Fruit fly (Drosophila melanogaster) whole organism, embryonic: Measurements from ENCODE around the gene Eato.
A peak's percentile ranks its signal among the peaks of the same experiment; 100 is the strongest.

Source experiments
- Asciz ChIP-seq: fragments of 200-800 bp; sonication (Bioruptor generic); optimal IDR thresholded peaks from 2 replicates; lab custom pipeline; 2017; ENCODE audit warnings: missing biosample characterization, mild to moderate bottlenecking, missing genetic modification characterization, missing genetic modification reagents
- B-H1 ChIP-seq: fragments of 200-800 bp; sonication (Bioruptor generic); IDR thresholded peaks from 3 replicates; pipeline ENCODE4 v1.3.6; 2022; ENCODE audit warnings: missing biosample characterization, missing genetic modification characterization
- CG10366 ChIP-seq: fragments of 200-800 bp; sonication (Bioruptor generic); IDR thresholded peaks from 2 replicates; pipeline ENCODE4 v1.3.6; 2022; ENCODE audit warnings: missing biosample characterization, missing genetic modification characterization
- CG10565 ChIP-seq: fragments of 200-800 bp; sonication (Bioruptor generic); optimal IDR thresholded peaks from 3 replicates; lab custom pipeline; 2016; ENCODE audit warnings: missing biosample characterization, mild to moderate bottlenecking, missing genetic modification characterization
- CG11247 ChIP-seq: fragments of 200-800 bp; sonication (Bioruptor generic); IDR thresholded peaks from 2 replicates; pipeline ENCODE4 v1.3.6; 2022; ENCODE audit warnings: missing biosample characterization, missing genetic modification characterization
- CG11723 ChIP-seq: fragments of 200-800 bp; sonication (Bioruptor generic); optimal IDR thresholded peaks from 2 replicates; lab custom pipeline; 2017; ENCODE audit warnings: missing biosample characterization, mild to moderate bottlenecking, missing genetic modification characterization
- CG1233 ChIP-seq: fragments of 200-800 bp; sonication (Bioruptor generic); optimal IDR thresholded peaks from 4 replicates; lab custom pipeline; 2018; ENCODE audit warnings: missing biosample characterization, mild to moderate bottlenecking, missing genetic modification characterization
- CG13894 ChIP-seq: fragments of 200-800 bp; sonication (Bioruptor generic); optimal IDR thresholded peaks from 3 replicates; lab custom pipeline; 2018; ENCODE audit warnings: missing biosample characterization, mild to moderate bottlenecking, missing genetic modification characterization, moderate library complexity
- CG17359 ChIP-seq: fragments of 200-800 bp; sonication (Bioruptor generic); optimal IDR thresholded peaks from 3 replicates; lab custom pipeline; 2018; ENCODE audit warnings: missing biosample characterization, mild to moderate bottlenecking, missing genetic modification characterization, moderate library complexity
- CG18619 ChIP-seq: fragments of 200-800 bp; sonication (Bioruptor generic); optimal IDR thresholded peaks from 3 replicates; lab custom pipeline; 2017; ENCODE audit warnings: missing biosample characterization, mild to moderate bottlenecking, missing genetic modification characterization
- CG34376 ChIP-seq: fragments of 200-800 bp; sonication (Bioruptor generic); optimal IDR thresholded peaks from 2 replicates; lab custom pipeline; 2018; ENCODE audit warnings: missing biosample characterization, mild to moderate bottlenecking, missing genetic modification characterization
- CG5180 ChIP-seq: fragments of 200-800 bp; sonication (Bioruptor generic); optimal IDR thresholded peaks from 3 replicates; lab custom pipeline; 2017; ENCODE audit warnings: missing biosample characterization, missing genetic modification characterization, mild to moderate bottlenecking, moderate library complexity, missing genetic modification reagents
- CG6254 ChIP-seq: fragments of 200-800 bp; sonication (Bioruptor generic); optimal IDR thresholded peaks from 3 replicates; lab custom pipeline; 2017; ENCODE audit warnings: mild to moderate bottlenecking, missing biosample characterization, missing genetic modification reagents, missing genetic modification characterization
- CG6791 ChIP-seq: fragments of 200-800 bp; sonication (Bioruptor generic); IDR thresholded peaks from 3 replicates; pipeline ENCODE4 v1.3.6; 2022; ENCODE audit warnings: missing biosample characterization, missing genetic modification characterization; ENCODE audit not compliant: partially characterized antibody
- CG6813 ChIP-seq: fragments of 200-800 bp; sonication (Bioruptor generic); optimal IDR thresholded peaks from 2 replicates; lab custom pipeline; 2017; ENCODE audit warnings: missing biosample characterization, missing genetic modification characterization, mild to moderate bottlenecking, moderate library complexity, missing genetic modification reagents
- CG7556 ChIP-seq: fragments of 200-800 bp; sonication (Bioruptor generic); optimal IDR thresholded peaks from 2 replicates; lab custom pipeline; 2017; ENCODE audit warnings: missing biosample characterization, mild to moderate bottlenecking, missing genetic modification characterization
- CG7786 ChIP-seq: fragments of 200-800 bp; sonication (Bioruptor generic); optimal IDR thresholded peaks from 2 replicates; lab custom pipeline; 2016; ENCODE audit warnings: missing biosample characterization, missing genetic modification characterization
- CG7928 ChIP-seq: fragments of 200-800 bp; sonication (Bioruptor generic); optimal IDR thresholded peaks from 2 replicates; lab custom pipeline; 2017; ENCODE audit warnings: missing biosample characterization, mild to moderate bottlenecking, missing genetic modification characterization
- CG7963 ChIP-seq: fragments of 200-800 bp; sonication (Bioruptor generic); IDR thresholded peaks from 3 replicates; pipeline ENCODE4 v1.3.6; 2022; ENCODE audit warnings: missing biosample characterization, missing genetic modification characterization; ENCODE audit not compliant: partially characterized antibody
- CG8290 ChIP-seq, 3 experiments: fragments of 200-800 bp; sonication (Bioruptor generic); optimal IDR thresholded peaks; 2 replicates each; lab custom pipeline; 2016 to 2019; ENCODE audit warnings: missing biosample characterization in 3 of 3, missing genetic modification characterization in 3 of 3, mild to moderate bottlenecking in 2 of 3, moderate library complexity in 1 of 3
- Dfd ChIP-seq, 2 experiments: fragments of >200 bp; optimal IDR thresholded peaks; 2 replicates each; lab custom pipeline; 2017; ENCODE audit warnings: missing biosample characterization in 2 of 2, missing genetic modification characterization in 2 of 2
- Dip2 ChIP-seq: fragments of 200-800 bp; sonication (Bioruptor generic); IDR thresholded peaks from 2 replicates; pipeline ENCODE4 v1.3.6; 2022; ENCODE audit warnings: missing biosample characterization, missing genetic modification characterization
- Doc2 ChIP-seq: fragments of 200-800 bp; sonication (Bioruptor generic); IDR thresholded peaks from 2 replicates; pipeline ENCODE4 v1.3.6; 2022; ENCODE audit warnings: missing biosample characterization, missing genetic modification characterization
- HmgZ ChIP-seq: fragments of 200-800 bp; sonication (Bioruptor generic); optimal IDR thresholded peaks from 2 replicates; lab custom pipeline; 2018; ENCODE audit warnings: missing biosample characterization, mild to moderate bottlenecking, missing genetic modification characterization
- Hr78 ChIP-seq, 2 experiments: fragments of 200-800 bp in 1 of 2; fragments of >200 bp in 1 of 2; sonication (Bioruptor generic) in 1 of 2; optimal IDR thresholded peaks; 2 replicates each; lab custom pipeline; 2017 to 2019; ENCODE audit warnings: missing biosample characterization in 2 of 2, missing genetic modification characterization in 2 of 2, mild to moderate bottlenecking in 1 of 2, moderate library complexity in 1 of 2
- Mad ChIP-seq: fragments of 200-800 bp; sonication (Bioruptor generic); optimal IDR thresholded peaks from 2 replicates; lab custom pipeline; 2016; ENCODE audit warnings: missing biosample characterization, missing genetic modification characterization
- Neu2 ChIP-seq: fragments of 200-800 bp; sonication (Bioruptor generic); optimal IDR thresholded peaks from 3 replicates; lab custom pipeline; 2016; ENCODE audit warnings: missing biosample characterization, missing genetic modification characterization, borderline replicate concordance
- Spps ChIP-seq: fragments of 200-800 bp; sonication (Bioruptor generic); optimal IDR thresholded peaks from 2 replicates; lab custom pipeline; 2018; ENCODE audit warnings: missing biosample characterization, mild to moderate bottlenecking, missing genetic modification characterization
- abd-A ChIP-seq: fragments of 200-800 bp; sonication (Bioruptor generic); optimal IDR thresholded peaks from 3 replicates; lab custom pipeline; 2019; ENCODE audit warnings: missing biosample characterization, mild to moderate bottlenecking, missing genetic modification characterization, moderate library complexity
- al ChIP-seq: fragments of 200-800 bp; sonication (Bioruptor generic); IDR thresholded peaks from 2 replicates; pipeline ENCODE4 v1.3.6; 2022; ENCODE audit warnings: missing biosample characterization, missing genetic modification characterization
- bbx ChIP-seq: fragments of 200-800 bp; sonication (Bioruptor generic); IDR thresholded peaks from 2 replicates; pipeline ENCODE4 v1.3.6; 2022; ENCODE audit warnings: missing biosample characterization, missing genetic modification characterization; ENCODE audit not compliant: partially characterized antibody
- exex ChIP-seq: fragments of 200-800 bp; sonication (Bioruptor generic); optimal IDR thresholded peaks from 4 replicates; lab custom pipeline; 2018; ENCODE audit warnings: missing biosample characterization, mild to moderate bottlenecking, missing genetic modification characterization, moderate library complexity
- grn ChIP-seq: fragments of 200-800 bp; sonication (Bioruptor generic); optimal IDR thresholded peaks from 3 replicates; lab custom pipeline; 2017; ENCODE audit warnings: missing biosample characterization, missing genetic modification characterization
- h ChIP-seq: fragments of >200 bp; optimal IDR thresholded peaks from 2 replicates; lab custom pipeline; 2017
- jing ChIP-seq: fragments of 200-800 bp; sonication (Bioruptor generic); optimal IDR thresholded peaks from 2 replicates; lab custom pipeline; 2018; ENCODE audit warnings: missing biosample characterization, mild to moderate bottlenecking, missing genetic modification characterization
- kah ChIP-seq: fragments of 200-800 bp; sonication (Bioruptor generic); optimal IDR thresholded peaks from 2 replicates; lab custom pipeline; 2018; ENCODE audit warnings: missing biosample characterization, mild to moderate bottlenecking, missing genetic modification characterization
- knrl ChIP-seq: fragments of 200-800 bp; sonication (Bioruptor generic); IDR thresholded peaks from 3 replicates; pipeline ENCODE4 v1.3.6; 2022; ENCODE audit warnings: missing biosample characterization, missing genetic modification characterization; ENCODE audit not compliant: partially characterized antibody
- lola ChIP-seq, 3 experiments: fragments of >200 bp in 2 of 3; fragments of 200-800 bp in 1 of 3; sonication (Bioruptor generic) in 1 of 3; optimal IDR thresholded peaks; 2 replicates each; lab custom pipeline; 2017 to 2019; ENCODE audit warnings: missing biosample characterization in 3 of 3, missing genetic modification characterization in 3 of 3, mild to moderate bottlenecking in 1 of 3, moderate library complexity in 1 of 3
- mirr ChIP-seq: fragments of 200-800 bp; sonication (Bioruptor generic); optimal IDR thresholded peaks from 3 replicates; lab custom pipeline; 2018; ENCODE audit warnings: missing biosample characterization, mild to moderate bottlenecking, missing genetic modification characterization
- nerfin-1 ChIP-seq: fragments of 200-800 bp; sonication (Bioruptor generic); optimal IDR thresholded peaks from 3 replicates; lab custom pipeline; 2019; ENCODE audit warnings: missing biosample characterization, mild to moderate bottlenecking, missing genetic modification characterization, moderate library complexity
- nerfin-2 ChIP-seq: fragments of 200-800 bp; sonication (Bioruptor generic); IDR thresholded peaks from 2 replicates; pipeline ENCODE4 v1.3.6; 2022; ENCODE audit warnings: missing biosample characterization, missing genetic modification characterization; ENCODE audit not compliant: partially characterized antibody
- pum ChIP-seq: fragments of 200-800 bp; sonication (Bioruptor generic); optimal IDR thresholded peaks from 2 replicates; lab custom pipeline; 2016; ENCODE audit warnings: missing biosample characterization, missing genetic modification characterization
- sr ChIP-seq: fragments of 200-800 bp; sonication (Bioruptor generic); IDR thresholded peaks from 3 replicates; pipeline ENCODE4 v1.3.6; 2022; ENCODE audit warnings: missing biosample characterization, missing genetic modification characterization
- tap ChIP-seq: fragments of 200-800 bp; optimal IDR thresholded peaks from 3 replicates; lab custom pipeline; 2019; ENCODE audit warnings: missing biosample characterization, mild to moderate bottlenecking, missing genetic modification characterization, moderate library complexity
- tna ChIP-seq: fragments of 200-800 bp; sonication (Bioruptor generic); IDR thresholded peaks from 2 replicates; pipeline ENCODE4 v1.3.6; 2022; ENCODE audit warnings: missing biosample characterization, missing genetic modification characterization; ENCODE audit not compliant: partially characterized antibody
- toy ChIP-seq: fragments of 200-800 bp; sonication (Bioruptor generic); IDR thresholded peaks from 2 replicates; pipeline ENCODE4 v1.3.6; 2022; ENCODE audit warnings: missing biosample characterization, missing genetic modification characterization
- trem ChIP-seq: fragments of 200-800 bp; optimal IDR thresholded peaks from 3 replicates; lab custom pipeline; 2019; ENCODE audit warnings: missing biosample characterization, mild to moderate bottlenecking, missing genetic modification characterization, moderate library complexity
- tx ChIP-seq: fragments of 200-800 bp; sonication (Bioruptor generic); optimal IDR thresholded peaks from 2 replicates; lab custom pipeline; 2016; ENCODE audit warnings: missing biosample characterization, missing genetic modification characterization
- unc-4 ChIP-seq: fragments of 200-800 bp; sonication (Bioruptor generic); IDR thresholded peaks from 2 replicates; pipeline ENCODE4 v1.3.6; 2022; ENCODE audit warnings: missing biosample characterization, missing genetic modification characterization; ENCODE audit not compliant: partially characterized antibody

Gene Eato

dm6 chr2L:13779162-13779561, 4.7 kb upstream of the Eato start (continued):
- TF ChIP-seq CG11247 (GFP tag; lab: Robert Waterston, UW) (no peak), Spps (tag; lab: Kevin White, UChicago) (no peak), CG17359 (tag; lab: Kevin White, UChicago) (no peak), h (lab: Kevin White, UChicago) (no peak), mirr (GFP tag; lab: Kevin White, UChicago) (peak; percentile 43), kah (GFP tag; lab: Kevin White, UChicago) (no peak), al (GFP tag; lab: Robert Waterston, UW) (no peak), Doc2 (GFP tag; lab: Robert Waterston, UW) (no peak), Neu2 (GFP tag; lab: Kevin White, UChicago) (no peak), Mad (GFP tag; lab: Kevin White, UChicago) (no peak), Asciz (GFP tag; lab: Kevin White, UChicago) (no peak), CG34376 (peak; percentile 62), CG6813 (GFP tag; lab: Kevin White, UChicago) (no peak), bbx (GFP tag; lab: Robert Waterston, UW) (no peak), toy (GFP tag; lab: Robert Waterston, UW) (no peak), tap (tag; lab: Kevin White, UChicago) (no peak), CG1233 (GFP tag; lab: Kevin White, UChicago) (no peak), CG7928 (no peak), CG8290 (GFP tag; optimal IDR thresholded peaks at IDR 0.05; lab: Kevin White, UChicago) (no peak), CG8290 (tag; optimal IDR thresholded peaks at IDR 0.05; lab: Kevin White, UChicago) (no peak), unc-4 (GFP tag; lab: Robert Waterston, UW) (no peak), B-H1 (GFP tag; lab: Robert Waterston, UW) (no peak), CG7786 (no peak), lola (GFP tag; optimal IDR thresholded peaks at IDR 0.05; lab: Kevin White, UChicago) (no peak), CG5180 (GFP tag; lab: Kevin White, UChicago) (no peak), CG6791 (GFP tag; lab: Robert Waterston, UW) (no peak), Dip2 (GFP tag; lab: Robert Waterston, UW) (no peak), exex (tag; lab: Kevin White, UChicago) (peak; percentile 46), pum (no peak), CG13894 (tag; lab: Kevin White, UChicago) (peak; percentile 88), CG11723 (GFP tag; lab: Kevin White, UChicago) (no peak), grn (GFP tag; lab: Kevin White, UChicago) (peak; percentile 81), Hr78 (GFP tag; optimal IDR thresholded peaks at IDR 0.05; lab: Kevin White, UChicago) (peak in 1 of 2 experiments; percentile 66), tna (GFP tag; lab: Robert Waterston, UW) (0 out of 2 replicates have a peak, but pooled peaks have one; percentile 43), sr (GFP tag; lab: Robert Waterston, UW) (no peak), CG7963 (peak; percentile 11; the same call in 1 of the 3 replicates), CG10565 (GFP tag; lab: Kevin White, UChicago) (no peak), CG10366 (GFP tag; lab: Robert Waterston, UW) (no peak), CG18619 (GFP tag; lab: Kevin White, UChicago) (no peak), knrl (GFP tag; lab: Robert Waterston, UW) (no peak), HmgZ (tag; lab: Kevin White, UChicago) (no peak), trem (no peak), CG7556 (GFP tag; lab: Kevin White, UChicago) (no peak), CG6254 (GFP tag; lab: Kevin White, UChicago) (no peak), abd-A (tag; lab: Kevin White, UChicago) (no peak), Dfd (GFP tag; optimal IDR thresholded peaks at IDR 0.05; lab: Kevin White, UChicago) (no peak), jing (no peak), tx (GFP tag; lab: Kevin White, UChicago) (no peak), nerfin-2 (GFP tag; lab: Robert Waterston, UW) (no peak), nerfin-1 (tag; lab: Kevin White, UChicago) (no peak)
